Fruit fly (Drosophila melanogaster): ENCODE data around the gene CG8086.

Gene CG8086

DNA sequence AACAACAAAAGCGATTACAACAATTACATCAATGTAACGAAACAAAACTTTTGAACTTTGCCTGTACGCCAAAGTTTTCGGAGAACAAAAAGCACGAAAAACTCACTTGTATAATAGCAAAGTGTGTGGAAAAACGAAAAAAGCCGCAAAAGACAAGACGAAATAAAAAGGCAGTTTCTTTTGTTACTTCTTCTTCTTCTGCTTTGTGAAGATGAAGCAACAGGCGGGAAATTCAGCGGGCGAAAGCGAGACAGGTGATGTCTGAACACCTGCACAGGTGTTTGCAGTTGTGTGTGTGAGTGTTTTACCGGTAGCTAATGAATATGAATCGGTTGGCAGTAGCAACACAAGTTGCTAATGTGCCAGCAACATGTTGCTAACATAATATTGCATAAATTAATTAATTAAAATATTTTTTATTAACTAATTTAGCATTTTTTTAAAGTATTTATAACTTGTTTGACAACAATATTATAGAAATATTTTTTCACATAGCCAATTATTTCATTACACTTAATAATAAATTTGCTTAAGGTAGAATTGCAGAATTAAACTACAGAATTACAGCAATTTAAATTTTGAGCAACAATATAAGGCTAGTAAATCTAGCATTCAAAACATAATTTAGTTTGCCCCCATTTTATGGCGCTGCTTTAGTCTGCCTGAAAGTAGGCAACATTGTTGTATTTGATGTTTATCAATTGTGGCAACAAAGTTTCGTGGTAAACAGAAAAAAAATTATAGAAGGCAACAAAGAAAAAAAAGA lies 9.6 kb upstream of the CG8086 start (continued):
- TF ChIP-seq stc (GFP tag; IDR thresholded peaks at IDR 0.05) (no peak), sob (GFP tag; IDR thresholded peaks at IDR 0.05) (no peak), Gsc (GFP tag; IDR thresholded peaks at IDR 0.05) (no peak), CG14667 (GFP tag; IDR thresholded peaks at IDR 0.05) (no peak), CG2202 (tag; optimal IDR thresholded peaks at IDR 0.05) (no peak), ac (GFP tag; optimal IDR thresholded peaks at IDR 0.05) (peak; percentile 92), CG10321 (GFP tag; IDR thresholded peaks at IDR 0.05) (peak; percentile 63), salm (tag; optimal IDR thresholded peaks at IDR 0.05) (no peak), ind (GFP tag; optimal IDR thresholded peaks at IDR 0.05) (no peak), Myb (GFP tag; optimal IDR thresholded peaks at IDR 0.05) (no peak), CG18764 (GFP tag; optimal IDR thresholded peaks at IDR 0.05) (no peak), CG1647 (GFP tag; optimal IDR thresholded peaks at IDR 0.05) (no peak), danr (GFP tag; IDR thresholded peaks at IDR 0.05) (no peak), jigr1 (GFP tag; IDR thresholded peaks at IDR 0.05) (no peak), knrl (GFP tag; IDR thresholded peaks at IDR 0.05; ENCODE audit: partially characterized antibody) (no peak), BEAF-32 (GFP tag; optimal IDR thresholded peaks at IDR 0.05) (no peak), CG2678 (tag; optimal IDR thresholded peaks at IDR 0.05) (no peak), CG8478 (optimal IDR thresholded peaks at IDR 0.05) (no peak), CG4617 (GFP tag; optimal IDR thresholded peaks at IDR 0.05; ENCODE audit: borderline replicate concordance) (no peak), tgo (GFP tag; IDR thresholded peaks at IDR 0.05) (no peak), CG8359 (GFP tag; optimal IDR thresholded peaks at IDR 0.05; ENCODE audit: borderline replicate concordance) (no peak), Camta (GFP tag; optimal IDR thresholded peaks at IDR 0.05) (no peak), disco-r (GFP tag; optimal IDR thresholded peaks at IDR 0.05) (no peak), zen (tag; optimal IDR thresholded peaks at IDR 0.05) (peak; percentile 21), cg (GFP tag; optimal IDR thresholded peaks at IDR 0.05) (peak; percentile 84), corto (GFP tag; optimal IDR thresholded peaks at IDR 0.05) (no peak), kah (GFP tag; optimal IDR thresholded peaks at IDR 0.05) (peak; percentile 12), CG15696 (tag; optimal IDR thresholded peaks at IDR 0.05) (no peak), CG11504 (tag; optimal IDR thresholded peaks at IDR 0.05) (peak; percentile 99), Pdp1 (GFP tag; optimal IDR thresholded peaks at IDR 0.05) (peak in 1 of 2 experiments; percentile 75), Vsx1 (GFP tag; optimal IDR thresholded peaks at IDR 0.05) (peak; percentile 18), CG18262 (tag; optimal IDR thresholded peaks at IDR 0.05) (no peak), CG7745 (tag; optimal IDR thresholded peaks at IDR 0.05) (no peak), CG8281 (tag; optimal IDR thresholded peaks at IDR 0.05) (no peak), hth (optimal IDR thresholded peaks at IDR 0.05) (no peak), pita (GFP tag; optimal IDR thresholded peaks at IDR 0.05) (no peak), CG2889 (GFP tag; IDR thresholded peaks at IDR 0.05) (no peak), ftz-f1 (GFP tag; optimal IDR thresholded peaks at IDR 0.05) (no peak), CG7372 (GFP tag; IDR thresholded peaks at IDR 0.05) (no peak), CG5245 (GFP tag; optimal IDR thresholded peaks at IDR 0.05) (no peak), tup (GFP tag; optimal IDR thresholded peaks at IDR 0.05) (no peak), CG15011 (GFP tag; optimal IDR thresholded peaks at IDR 0.05) (no peak), CG12071 (GFP tag; optimal IDR thresholded peaks at IDR 0.05) (no peak), CG7928 (GFP tag; optimal IDR thresholded peaks at IDR 0.05) (no peak), chinmo (GFP tag; IDR thresholded peaks at IDR 0.05; ENCODE audit: partially characterized antibody) (peak; percentile 82), nau (GFP tag; optimal IDR thresholded peaks at IDR 0.05) (no peak), Hmr (GFP tag; optimal IDR thresholded peaks at IDR 0.05) (no peak), CG9876 (GFP tag; optimal IDR thresholded peaks at IDR 0.05) (no peak), CG10959 (GFP tag; IDR thresholded peaks at IDR 0.05) (no peak), CG6254 (GFP tag; optimal IDR thresholded peaks at IDR 0.05) (no peak)

All from whole organism, embryonic.